Worm (Caenorhabditis elegans): ENCODE measurements around the gene sru-28.

Gene sru-28

DNA sequence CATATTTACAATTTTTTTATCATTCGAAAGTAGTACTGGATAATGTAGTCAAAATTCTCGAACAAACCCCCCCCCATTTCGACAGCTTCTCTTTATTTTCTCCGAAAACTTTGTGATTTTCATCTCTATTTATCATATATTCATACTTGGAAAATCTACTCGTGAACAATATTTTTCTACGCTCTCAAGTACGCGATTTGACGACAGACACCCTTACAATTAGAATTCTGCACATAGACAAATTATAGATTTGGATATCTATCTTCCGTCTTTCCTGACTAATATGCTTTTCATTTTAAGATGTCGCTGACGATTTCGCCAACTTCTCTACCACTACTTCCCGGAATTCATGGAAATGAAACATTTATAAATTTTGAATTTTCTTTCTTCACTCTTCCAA, at the start of gene sru-28:
TSS of gene sru-28 (plus strand) at position 301 of the 400 bp plus-strand sequence.
- no peak for TF ChIP-seq aly-2 (tag; optimal IDR thresholded peaks at IDR 0.05)
- TF ChIP-seq nhr-12 (tag; optimal IDR thresholded peaks at IDR 0.05), result no peak
- TF ChIP-seq ztf-11 (tag; optimal IDR thresholded peaks at IDR 0.05), result no peak
- TF ChIP-seq ceh-28 (tag; optimal IDR thresholded peaks at IDR 0.05), result no peak
- TF ChIP-seq ztf-4 (tag; optimal IDR thresholded peaks at IDR 0.05), result no peak
- TF ChIP-seq mdl-1 (tag; optimal IDR thresholded peaks at IDR 0.05), result no peak
- no peak for TF ChIP-seq elt-3 (tag; optimal IDR thresholded peaks at IDR 0.05)
- no peak for TF ChIP-seq fkh-10 (GFP tag; optimal IDR thresholded peaks at IDR 0.05)
- TF ChIP-seq elt-1 (tag; optimal IDR thresholded peaks at IDR 0.05), result no peak
- no peak for TF ChIP-seq skn-1 (tag; optimal IDR thresholded peaks at IDR 0.05)
- no peak for TF ChIP-seq ceh-82 (tag; optimal IDR thresholded peaks at IDR 0.05)
- no peak for TF ChIP-seq mml-1 (tag; optimal IDR thresholded peaks at IDR 0.05)
- TF ChIP-seq ceh-9 (tag; optimal IDR thresholded peaks at IDR 0.05), result no peak
- TF ChIP-seq nhr-77 (tag; optimal IDR thresholded peaks at IDR 0.05), result no peak
- no peak for TF ChIP-seq pqm-1 (tag; optimal IDR thresholded peaks at IDR 0.05)
- no peak for TF ChIP-seq eor-1 (tag; optimal IDR thresholded peaks at IDR 0.05)
- TF ChIP-seq nhr-43 (tag; optimal IDR thresholded peaks at IDR 0.05; ENCODE audit: poor library complexity, severe bottlenecking), result no peak
- no peak for TF ChIP-seq egl-27 (tag; optimal IDR thresholded peaks at IDR 0.05)
- no peak for TF ChIP-seq unc-39 (tag; optimal IDR thresholded peaks at IDR 0.05)
- no peak for TF ChIP-seq ceh-16 (tag; optimal IDR thresholded peaks at IDR 0.05)

DNA sequence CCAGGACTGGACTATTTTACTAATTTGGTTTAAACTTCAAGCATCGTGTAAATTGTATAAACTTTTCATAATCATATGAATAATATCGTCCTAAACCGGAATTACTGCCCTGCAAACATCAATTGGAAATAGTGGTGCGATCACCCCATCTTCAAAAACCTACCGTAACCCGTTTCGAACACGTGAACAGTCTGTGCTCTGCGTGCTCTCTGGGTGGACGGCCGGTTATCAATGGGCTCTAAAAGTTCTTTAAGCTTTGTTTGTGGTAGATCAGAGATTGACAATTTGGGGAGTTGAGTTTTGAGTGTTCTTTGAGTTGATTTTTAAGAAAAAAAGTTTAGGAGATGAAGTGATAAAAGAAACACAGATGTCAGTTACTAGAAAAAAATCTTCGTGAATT, 49.5 kb upstream of the sru-28 start:
- TF ChIP-seq fkh-10 (GFP tag; optimal IDR thresholded peaks at IDR 0.05) (no peak), hmg-11 (tag; optimal IDR thresholded peaks at IDR 0.05) (no peak), pqm-1 (tag; optimal IDR thresholded peaks at IDR 0.05) (peak; percentile 98), nhr-28 (tag; optimal IDR thresholded peaks at IDR 0.05) (no peak), snpc-4 (tag; optimal IDR thresholded peaks at IDR 0.05) (no peak), elt-1 (tag; optimal IDR thresholded peaks at IDR 0.05) (no peak), ztf-4 (tag; optimal IDR thresholded peaks at IDR 0.05) (no peak), elt-2 (tag; optimal IDR thresholded peaks at IDR 0.05) (peak; percentile 82), mdl-1 (tag; optimal IDR thresholded peaks at IDR 0.05) (no peak), nhr-43 (tag; optimal IDR thresholded peaks at IDR 0.05; ENCODE audit: poor library complexity, severe bottlenecking) (no peak), jun-1 (tag; optimal IDR thresholded peaks at IDR 0.05) (peak; percentile 72), ceh-28 (tag; optimal IDR thresholded peaks at IDR 0.05) (peak; percentile 20), skn-1 (tag; optimal IDR thresholded peaks at IDR 0.05) (no peak), nhr-76 (tag; optimal IDR thresholded peaks at IDR 0.05) (no peak), ztf-11 (tag; optimal IDR thresholded peaks at IDR 0.05) (no peak), R02D3.7 (tag; optimal IDR thresholded peaks at IDR 0.05) (no peak), pha-4 (tag; optimal IDR thresholded peaks at IDR 0.05) (peak; percentile 64), lsy-12 (tag; optimal IDR thresholded peaks at IDR 0.05) (no peak), unc-39 (tag; optimal IDR thresholded peaks at IDR 0.05) (no peak), nhr-12 (tag; optimal IDR thresholded peaks at IDR 0.05) (no peak), ceh-16 (tag; optimal IDR thresholded peaks at IDR 0.05) (no peak), nhr-237 (tag; optimal IDR thresholded peaks at IDR 0.05) (no peak), nfya-1 (tag; optimal IDR thresholded peaks at IDR 0.05; ENCODE audit: insufficient read depth) (no peak), egl-27 (tag; optimal IDR thresholded peaks at IDR 0.05) (no peak), ama-1 (optimal IDR thresholded peaks at IDR 0.05) (no peak), fkh-2 (tag; optimal IDR thresholded peaks at IDR 0.05) (no peak), aly-2 (tag; optimal IDR thresholded peaks at IDR 0.05) (no peak), nhr-67 (tag; optimal IDR thresholded peaks at IDR 0.05) (no peak), unc-62 (GFP tag; optimal IDR thresholded peaks at IDR 0.05) (no peak)

DNA sequence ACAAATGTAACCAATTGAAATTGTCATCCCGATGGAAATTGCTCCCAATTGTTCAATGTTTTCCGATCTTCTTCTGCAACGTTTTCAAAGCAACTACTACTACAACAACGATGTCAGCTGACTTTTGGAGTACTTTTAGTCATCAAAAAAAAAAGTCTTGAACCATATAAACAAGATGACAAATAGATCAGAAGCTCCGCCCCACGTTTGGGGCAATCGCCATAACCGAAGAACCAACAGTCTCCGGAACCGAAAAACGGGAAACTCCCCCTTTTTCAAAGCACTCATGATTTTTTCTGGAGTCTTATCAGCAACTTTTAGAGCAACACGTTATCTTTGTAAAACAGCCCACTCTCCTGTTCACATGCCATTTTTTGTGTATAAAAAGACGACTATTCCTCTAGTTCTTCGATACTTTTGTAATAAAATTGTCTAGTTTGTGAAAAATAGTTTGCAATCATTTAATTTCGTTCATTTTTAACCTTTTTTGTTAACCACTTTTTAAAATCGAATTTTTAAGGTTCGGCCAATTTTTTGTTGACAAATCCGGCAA, 46.6 kb upstream of the sru-28 start:
- TF ChIP-seq nhr-23 (tag; optimal IDR thresholded peaks at IDR 0.05) (no peak), jun-1 (tag; optimal IDR thresholded peaks at IDR 0.05) (peak; percentile 64), pha-4 (tag; optimal IDR thresholded peaks at IDR 0.05) (peak; percentile 67), elt-2 (tag; optimal IDR thresholded peaks at IDR 0.05) (peak; percentile 85), pqm-1 (tag; optimal IDR thresholded peaks at IDR 0.05) (peak; percentile 96)

DNA sequence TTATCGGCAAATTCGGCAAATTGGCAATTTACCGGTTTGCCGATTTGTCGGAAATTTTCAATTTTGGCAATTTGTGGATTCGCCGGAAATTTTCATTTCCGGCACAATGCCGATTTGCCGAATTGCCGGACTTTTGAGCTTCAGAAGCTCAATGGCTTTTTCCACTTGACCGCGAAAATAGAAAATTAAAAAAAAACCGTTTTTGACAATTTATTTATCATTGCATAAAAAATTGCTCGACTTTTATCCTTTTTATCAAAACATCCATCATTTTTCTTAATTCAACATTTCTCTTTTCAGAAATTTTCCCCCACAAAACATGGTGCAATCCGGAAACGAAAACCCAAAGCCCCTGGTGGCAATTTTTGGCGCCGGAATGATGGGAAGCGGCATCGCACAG, 46.0 kb upstream of the sru-28 start, which contains the start of gene hacd-1:
TSS of gene hacd-1 (plus strand) at position 301 of the 400 bp plus-strand sequence.
- TF ChIP-seq nhr-11 (tag; optimal IDR thresholded peaks at IDR 0.05) (no peak), ceh-9 (tag; optimal IDR thresholded peaks at IDR 0.05) (no peak), mdl-1 (tag; optimal IDR thresholded peaks at IDR 0.05) (no peak), elt-3 (tag; optimal IDR thresholded peaks at IDR 0.05) (no peak), ama-1 (optimal IDR thresholded peaks at IDR 0.05) (no peak), eor-1 (tag; optimal IDR thresholded peaks at IDR 0.05) (no peak), nhr-23 (tag; optimal IDR thresholded peaks at IDR 0.05) (no peak), lsy-12 (tag; optimal IDR thresholded peaks at IDR 0.05) (no peak), pqm-1 (tag; optimal IDR thresholded peaks at IDR 0.05) (no peak), nhr-237 (tag; optimal IDR thresholded peaks at IDR 0.05) (no peak), lin-39 (tag; optimal IDR thresholded peaks at IDR 0.05) (no peak), nfya-1 (tag; optimal IDR thresholded peaks at IDR 0.05; ENCODE audit: insufficient read depth) (no peak), tbx-2 (tag; optimal IDR thresholded peaks at IDR 0.05) (no peak), nhr-77 (tag; optimal IDR thresholded peaks at IDR 0.05) (no peak), unc-39 (tag; optimal IDR thresholded peaks at IDR 0.05) (no peak), daf-12 (tag; optimal IDR thresholded peaks at IDR 0.05) (no peak), ztf-4 (tag; optimal IDR thresholded peaks at IDR 0.05) (no peak), skn-1 (tag; optimal IDR thresholded peaks at IDR 0.05) (no peak), ZK546.5 (tag; optimal IDR thresholded peaks at IDR 0.05) (no peak), egl-5 (tag; optimal IDR thresholded peaks at IDR 0.05) (no peak)
